Worm (Caenorhabditis elegans) whole organism, L2 larva: ENCODE measurements around the gene pqn-8.

Experiments
- C34F6.9 ChIP-seq: fragments of 150-350 bp; optimal IDR thresholded peaks from 2 replicates; lab custom pipeline; 2014; ENCODE audit warnings: missing biosample characterization, missing genetic modification characterization
- F13H6.1 ChIP-seq: sonication (generic microtip); optimal IDR thresholded peaks from 2 replicates; lab custom pipeline; 2016; ENCODE audit warnings: missing genetic modification characterization, missing compliant biosample characterization
- R02D3.7 ChIP-seq: fragments of 150-350 bp; optimal IDR thresholded peaks from 2 replicates; lab custom pipeline; 2014; ENCODE audit warnings: missing biosample characterization, missing genetic modification characterization
- ZK546.5 ChIP-seq: sonication (generic microtip); optimal IDR thresholded peaks from 2 replicates; lab custom pipeline; 2017; ENCODE audit warnings: missing biosample characterization, missing genetic modification characterization
- aly-2 ChIP-seq: fragments of 150-350 bp; optimal IDR thresholded peaks from 2 replicates; lab custom pipeline; 2014; ENCODE audit warnings: missing biosample characterization, missing genetic modification characterization
- ama-1 ChIP-seq: fragments of 150-350 bp; optimal IDR thresholded peaks from 2 replicates; lab custom pipeline; 2018; ENCODE audit warnings: inconsistent platforms
- blmp-1 ChIP-seq: sonication (generic microtip); optimal IDR thresholded peaks from 2 replicates; lab custom pipeline; 2017; ENCODE audit warnings: missing genetic modification characterization, mild to moderate bottlenecking, missing compliant biosample characterization, antibody characterized with exemption, moderate library complexity; ENCODE audit not compliant: insufficient read depth
- ceh-16 ChIP-seq: fragments of 150-350 bp; optimal IDR thresholded peaks from 2 replicates; lab custom pipeline; 2014; ENCODE audit warnings: missing biosample characterization, missing genetic modification characterization
- ceh-82 ChIP-seq: fragments of 150-350 bp; optimal IDR thresholded peaks from 2 replicates; lab custom pipeline; 2014; ENCODE audit warnings: missing biosample characterization, missing genetic modification characterization
- dmd-4 ChIP-seq: sonication (generic microtip); optimal IDR thresholded peaks from 2 replicates; lab custom pipeline; 2017; ENCODE audit warnings: missing biosample characterization, missing genetic modification characterization
- egl-27 ChIP-seq: sonication (generic microtip); optimal IDR thresholded peaks from 3 replicates; lab custom pipeline; 2017; ENCODE audit warnings: missing biosample characterization, missing genetic modification reagents, missing genetic modification characterization
- elt-1 ChIP-seq: fragments of 150-350 bp; optimal IDR thresholded peaks from 2 replicates; lab custom pipeline; 2014; ENCODE audit warnings: missing biosample characterization, missing genetic modification characterization
- gmeb-1 ChIP-seq: fragments of 150-350 bp; optimal IDR thresholded peaks from 2 replicates; lab custom pipeline; 2014; ENCODE audit warnings: missing biosample characterization, missing genetic modification characterization
- lin-11 ChIP-seq: fragments of 150-350 bp; sonication (generic microtip); optimal IDR thresholded peaks from 2 replicates; lab custom pipeline; 2014; ENCODE audit warnings: missing biosample characterization, missing genetic modification characterization, inconsistent platforms, mixed read lengths
- lin-13 ChIP-seq: fragments of 150-350 bp; optimal IDR thresholded peaks from 2 replicates; lab custom pipeline; 2014; ENCODE audit warnings: missing biosample characterization, missing genetic modification reagents, missing genetic modification characterization
- lin-39 ChIP-seq: fragments of 150-350 bp; optimal IDR thresholded peaks from 2 replicates; lab custom pipeline; 2014; ENCODE audit warnings: missing biosample characterization, missing genetic modification reagents, missing genetic modification characterization
- mbf-1 ChIP-seq: sonication (generic microtip); optimal IDR thresholded peaks from 2 replicates; lab custom pipeline; 2017; ENCODE audit warnings: missing biosample characterization, missing genetic modification characterization
- nhr-10 ChIP-seq: sonication (generic microtip); optimal IDR thresholded peaks from 2 replicates; lab custom pipeline; 2017; ENCODE audit warnings: missing biosample characterization, missing genetic modification characterization
- nhr-11 ChIP-seq: fragments of 150-350 bp; optimal IDR thresholded peaks from 2 replicates; lab custom pipeline; 2014; ENCODE audit warnings: missing biosample characterization, missing genetic modification characterization
- nhr-21 ChIP-seq: fragments of 150-350 bp; optimal IDR thresholded peaks from 2 replicates; lab custom pipeline; 2014; ENCODE audit warnings: missing biosample characterization, missing genetic modification characterization
- nhr-23 ChIP-seq: fragments of 150-350 bp; optimal IDR thresholded peaks from 2 replicates; lab custom pipeline; 2014; ENCODE audit warnings: missing biosample characterization, missing genetic modification reagents, missing genetic modification characterization
- nhr-237 ChIP-seq: fragments of 150-350 bp; optimal IDR thresholded peaks from 2 replicates; lab custom pipeline; 2014; ENCODE audit warnings: missing biosample characterization, missing genetic modification characterization
- nhr-6 ChIP-seq: fragments of 150-350 bp; optimal IDR thresholded peaks from 2 replicates; lab custom pipeline; 2014; ENCODE audit warnings: missing biosample characterization, missing genetic modification characterization
- nhr-77 ChIP-seq: fragments of 150-350 bp; optimal IDR thresholded peaks from 2 replicates; lab custom pipeline; 2014; ENCODE audit warnings: missing biosample characterization, missing genetic modification characterization
- peb-1 ChIP-seq: fragments of 150-350 bp; optimal IDR thresholded peaks from 2 replicates; lab custom pipeline; 2014; ENCODE audit warnings: missing biosample characterization, missing genetic modification characterization
- sem-4 ChIP-seq: fragments of 150-350 bp; optimal IDR thresholded peaks from 2 replicates; lab custom pipeline; 2014; ENCODE audit warnings: missing biosample characterization, missing genetic modification reagents, missing genetic modification characterization
- sma-3 ChIP-seq: sonication (generic microtip); optimal IDR thresholded peaks from 2 replicates; lab custom pipeline; 2016; ENCODE audit warnings: missing genetic modification reagents, missing genetic modification characterization, missing compliant biosample characterization
- sma-9 ChIP-seq, 2 experiments: fragments of 150-350 bp in 1 of 2; sonication (generic microtip) in 1 of 2; optimal IDR thresholded peaks; 2 replicates each; lab custom pipeline; 2014 to 2016; ENCODE audit warnings: missing genetic modification characterization in 2 of 2, mild to moderate bottlenecking in 1 of 2, missing biosample characterization in 1 of 2, missing compliant biosample characterization in 1 of 2, missing genetic modification reagents in 1 of 2, moderate library complexity in 1 of 2
- unc-55 ChIP-seq: fragments of 150-350 bp; sonication (generic microtip); optimal IDR thresholded peaks from 3 replicates; lab custom pipeline; 2014; ENCODE audit warnings: missing biosample characterization, missing genetic modification reagents, missing genetic modification characterization
- unc-62 ChIP-seq: fragments of 150-350 bp; optimal IDR thresholded peaks from 2 replicates; lab custom pipeline; 2014; ENCODE audit warnings: missing biosample characterization, missing genetic modification reagents, missing genetic modification characterization
- zag-1 ChIP-seq: fragments of 150-350 bp; optimal IDR thresholded peaks from 2 replicates; lab custom pipeline; 2014; ENCODE audit warnings: missing biosample characterization, missing genetic modification characterization
- ztf-1 ChIP-seq: fragments of 200-800 bp; sonication (Bioruptor generic); conservative IDR thresholded peaks from 2 replicates; pipeline ENCODE4 v1.3.6; 2022; ENCODE audit warnings: missing genetic modification characterization, missing compliant biosample characterization
- ztf-11 ChIP-seq: sonication (generic microtip); optimal IDR thresholded peaks from 2 replicates; lab custom pipeline; 2017; ENCODE audit warnings: missing biosample characterization, missing genetic modification characterization

pqn-8 gene

DNA sequence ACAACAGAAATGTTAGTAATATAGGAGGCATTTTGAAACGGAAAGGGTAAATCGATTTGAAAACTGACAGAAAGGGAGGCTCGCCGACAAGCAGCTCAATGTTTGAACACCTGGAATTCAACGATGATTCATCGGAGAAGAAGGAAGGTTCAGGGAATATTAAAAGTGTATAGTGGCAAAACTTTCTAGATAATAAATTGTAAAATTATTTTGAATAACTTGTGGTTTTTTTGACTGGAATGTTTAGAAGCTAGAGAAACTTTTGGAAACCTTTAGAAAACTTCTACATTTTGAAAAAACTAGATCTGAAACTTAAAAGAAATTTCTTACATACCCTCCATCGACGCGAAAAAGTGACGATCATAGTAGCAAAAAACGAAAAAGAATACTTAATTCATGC lies at the start of gene pqn-8:
Gene pqn-8, minus strand, starts transcription at position 101 of the 400 bp plus-strand sequence.
- TF ChIP-seq aly-2 (no peak), gmeb-1 (tag; lab: Kevin White, UChicago) (no peak), sma-9 (GFP tag; optimal IDR thresholded peaks at IDR 0.05; lab: Kevin White, UChicago) (no peak), sma-9 (tag; optimal IDR thresholded peaks at IDR 0.05; lab: Kevin White, UChicago) (no peak), unc-62 (GFP tag; lab: Kevin White, UChicago) (no peak), ztf-1 (GFP tag; lab: Robert Waterston, UW) (no peak), nhr-77 (tag; lab: Kevin White, UChicago) (no peak), nhr-237 (tag; lab: Kevin White, UChicago) (no peak), ama-1 (lab: Kevin White, UChicago) (no peak), elt-1 (tag; lab: Kevin White, UChicago) (no peak), unc-55 (GFP tag; lab: Kevin White, UChicago) (no peak), sma-3 (GFP tag; lab: Kevin White, UChicago) (no peak), R02D3.7 (no peak), lin-11 (tag; lab: Kevin White, UChicago) (no peak), mbf-1 (tag; lab: Kevin White, UChicago) (no peak), nhr-6 (no peak), sem-4 (tag; lab: Kevin White, UChicago) (no peak), nhr-11 (tag; lab: Kevin White, UChicago) (no peak), blmp-1 (tag; lab: Kevin White, UChicago) (no peak), nhr-23 (tag; lab: Kevin White, UChicago) (no peak)

DNA sequence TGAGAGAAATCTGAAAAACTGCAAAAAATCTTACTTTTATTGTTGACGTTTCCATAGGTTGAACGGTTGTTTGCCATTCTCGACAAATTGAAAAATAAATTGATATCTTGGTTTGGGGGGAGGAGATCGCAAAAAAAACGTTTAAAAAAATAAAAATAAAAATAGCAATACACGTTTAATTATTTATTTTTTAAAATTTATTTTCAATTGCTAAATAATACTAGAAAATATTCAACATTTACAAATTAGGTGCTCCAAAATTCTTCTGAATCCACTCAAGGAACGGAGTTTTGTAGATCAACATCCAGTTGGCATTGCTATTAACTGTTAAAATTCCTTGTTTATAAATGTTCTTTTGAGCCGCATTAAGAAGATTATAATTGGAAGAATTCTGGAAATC lies 42.2 kb upstream of the pqn-8 start, which contains the start of gene T16G12.7:
Gene T16G12.7, minus strand, starts transcription at position 101 of the 400 bp plus-strand sequence.
- TF ChIP-seq ztf-1 (GFP tag; lab: Robert Waterston, UW) (no peak), lin-39 (tag; lab: Kevin White, UChicago) (no peak), nhr-11 (tag; lab: Kevin White, UChicago) (no peak), ceh-16 (tag; lab: Kevin White, UChicago) (no peak), F13H6.1 (tag; lab: Kevin White, UChicago) (no peak), ama-1 (lab: Kevin White, UChicago) (no peak), sma-9 (GFP tag; optimal IDR thresholded peaks at IDR 0.05; lab: Kevin White, UChicago) (no peak), sma-9 (tag; optimal IDR thresholded peaks at IDR 0.05; lab: Kevin White, UChicago) (no peak), lin-11 (tag; lab: Kevin White, UChicago) (no peak), sem-4 (tag; lab: Kevin White, UChicago) (no peak), blmp-1 (tag; lab: Kevin White, UChicago) (no peak), R02D3.7 (no peak), nhr-6 (no peak), zag-1 (tag; lab: Kevin White, UChicago) (no peak), C34F6.9 (tag; lab: Kevin White, UChicago) (no peak)
- TF ChIP-seq, all 48 proteins: peak for 0

DNA sequence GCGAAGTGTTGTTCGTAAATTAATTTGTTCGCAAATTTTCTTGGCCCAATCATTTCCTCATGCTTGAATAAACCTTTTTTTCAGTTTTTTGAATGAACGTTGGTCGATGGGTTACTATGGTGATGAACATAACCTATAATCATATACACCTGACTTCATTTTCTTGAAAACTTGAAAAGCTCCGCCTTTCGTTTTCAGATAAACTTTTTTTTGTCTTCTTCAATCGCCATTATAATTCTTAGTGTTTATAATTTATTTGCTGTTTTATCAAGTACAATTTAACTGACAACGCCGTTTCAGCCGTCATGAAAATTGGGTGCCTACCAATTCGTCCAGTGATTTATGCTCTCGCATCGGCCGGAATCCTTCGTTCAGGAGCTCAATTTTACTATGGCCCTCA lies 39.4 kb upstream of the pqn-8 start, which contains the start of gene M04D8.7:
Gene M04D8.7, plus strand, starts transcription at position 301 of the 400 bp plus-strand sequence.
- TF ChIP-seq ceh-82 (tag; lab: Kevin White, UChicago) (no peak), nhr-237 (tag; lab: Kevin White, UChicago) (no peak), lin-39 (tag; lab: Kevin White, UChicago) (no peak), ztf-11 (tag; lab: Kevin White, UChicago) (no peak), gmeb-1 (tag; lab: Kevin White, UChicago) (no peak), ztf-1 (GFP tag; lab: Robert Waterston, UW) (no peak), egl-27 (no peak), sma-3 (GFP tag; lab: Kevin White, UChicago) (no peak)

DNA sequence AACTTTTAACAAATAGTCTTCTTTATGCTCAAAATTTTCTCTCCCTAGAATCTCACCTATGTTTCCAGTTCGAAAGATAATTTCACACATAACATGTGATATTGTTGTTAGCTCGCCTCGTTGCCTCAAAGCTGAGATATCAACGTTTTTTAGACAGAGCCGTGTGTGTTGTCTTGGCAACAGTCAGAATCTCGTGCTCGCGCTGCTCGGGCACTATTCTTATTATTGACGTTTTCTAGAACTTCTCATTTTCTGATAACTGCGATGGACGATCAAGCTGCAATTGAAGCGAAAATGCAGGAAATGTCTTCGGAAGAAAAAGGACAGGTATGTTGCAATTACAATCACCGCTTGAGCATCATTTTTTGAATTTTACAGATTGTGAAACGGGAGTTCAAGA lies 38.0 kb upstream of the pqn-8 start, which contains the start of gene xbx-3:
Gene xbx-3, plus strand, starts transcription at position 163 of the 400 bp plus-strand sequence.
- TF ChIP-seq nhr-21 (tag; lab: Kevin White, UChicago): peak; percentile 24
- TF ChIP-seq ztf-11 (tag; lab: Kevin White, UChicago): no peak
- TF ChIP-seq, all 48 proteins: peak for 1

DNA sequence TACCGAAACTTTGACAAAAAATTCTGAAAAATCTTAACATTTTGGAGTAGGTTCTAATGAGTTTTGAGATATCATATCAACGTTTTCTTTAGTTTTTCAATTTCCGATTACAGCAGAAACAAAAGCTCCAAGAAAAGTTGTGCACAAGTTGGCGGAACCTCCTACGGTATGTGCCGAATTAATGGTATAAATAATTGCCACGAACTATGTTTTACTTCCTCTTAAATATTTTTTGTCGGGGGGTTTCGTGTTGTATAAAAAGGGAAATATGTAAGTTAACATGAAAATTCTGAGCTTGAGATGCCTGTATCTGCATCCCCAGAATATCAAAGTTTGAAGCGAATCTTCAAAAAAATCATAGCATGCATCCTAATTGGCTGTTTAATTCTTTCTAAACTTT lies 36.1 kb upstream of the pqn-8 start, which contains the start of gene M04D8.8:
Gene M04D8.8, plus strand, starts transcription at position 301 of the 400 bp plus-strand sequence.
- TF ChIP-seq peb-1 (tag; lab: Kevin White, UChicago) (no peak), nhr-10 (no peak), egl-27 (no peak), gmeb-1 (tag; lab: Kevin White, UChicago) (no peak), dmd-4 (tag; lab: Kevin White, UChicago) (no peak), lin-13 (GFP tag; lab: Kevin White, UChicago) (no peak), ZK546.5 (tag; lab: Kevin White, UChicago) (no peak), lin-39 (tag; lab: Kevin White, UChicago) (no peak)
